Worm (Caenorhabditis elegans): ENCODE data around the gene F47E1.1.
A peak's percentile ranks its signal among the peaks of the same experiment; 100 is the strongest.

F47E1.1 gene

ce11 chrX:9068075-9068474 lies 8.9 kb upstream of the F47E1.1 start:
- TF ChIP-seq nhr-237 (tag; optimal IDR thresholded peaks at IDR 0.05), result no peak
- no peak for TF ChIP-seq gmeb-1 (tag; optimal IDR thresholded peaks at IDR 0.05)
- peak; percentile 57 for TF ChIP-seq sem-4 (tag; optimal IDR thresholded peaks at IDR 0.05)
- no peak for TF ChIP-seq R02D3.7 (tag; optimal IDR thresholded peaks at IDR 0.05)
- no peak for TF ChIP-seq elt-1 (tag; optimal IDR thresholded peaks at IDR 0.05)
- peak; percentile 48 for TF ChIP-seq sma-9 (GFP tag; optimal IDR thresholded peaks at IDR 0.05)
- TF ChIP-seq sma-9 (tag; optimal IDR thresholded peaks at IDR 0.05), result no peak
- peak; percentile 50 for TF ChIP-seq unc-55 (GFP tag; optimal IDR thresholded peaks at IDR 0.05)
- peak; percentile 36 for TF ChIP-seq nhr-25 (tag; optimal IDR thresholded peaks at IDR 0.05)
- no peak for TF ChIP-seq nhr-23 (tag; optimal IDR thresholded peaks at IDR 0.05)
- TF ChIP-seq fos-1 (tag; optimal IDR thresholded peaks at IDR 0.05), result peak; percentile 60
- peak; percentile 4 for TF ChIP-seq snpc-4 (tag; optimal IDR thresholded peaks at IDR 0.05)
- no peak for TF ChIP-seq mdl-1 (tag; optimal IDR thresholded peaks at IDR 0.05)
- peak; percentile 37 for TF ChIP-seq lin-13 (GFP tag; optimal IDR thresholded peaks at IDR 0.05)
- peak; percentile 29 for TF ChIP-seq sma-3 (GFP tag; optimal IDR thresholded peaks at IDR 0.05)
- TF ChIP-seq crh-2 (tag; optimal IDR thresholded peaks at IDR 0.05), result peak; percentile 85
- TF ChIP-seq nhr-21 (tag; optimal IDR thresholded peaks at IDR 0.05), result peak; percentile 33
- TF ChIP-seq C34F6.9 (tag; optimal IDR thresholded peaks at IDR 0.05), result peak; percentile 75
- no peak for TF ChIP-seq zag-1 (tag; optimal IDR thresholded peaks at IDR 0.05)
- peak; percentile 78 for TF ChIP-seq nhr-129 (tag; optimal IDR thresholded peaks at IDR 0.05)
- TF ChIP-seq F13H6.1 (tag; optimal IDR thresholded peaks at IDR 0.05), result peak; percentile 61

- no peak for TF ChIP-seq lsy-2 (tag; optimal IDR thresholded peaks at IDR 0.05)
- TF ChIP-seq unc-62 (GFP tag; optimal IDR thresholded peaks at IDR 0.05), result no peak
- peak; percentile 50 for TF ChIP-seq nhr-129 (tag; optimal IDR thresholded peaks at IDR 0.05)
- TF ChIP-seq C34F6.9 (tag; optimal IDR thresholded peaks at IDR 0.05), result peak; percentile 43
These were observed 7.9 kb upstream of the F47E1.1 start for ce11 chrX:9069070-9069469.

ce11 chrX:9074497-9074896 lies 2.5 kb upstream of the F47E1.1 start:
- TF ChIP-seq nhr-23 (tag; optimal IDR thresholded peaks at IDR 0.05) (no peak), crh-2 (tag; optimal IDR thresholded peaks at IDR 0.05) (no peak), mab-5 (tag; optimal IDR thresholded peaks at IDR 0.05) (no peak)

- TF ChIP-seq nhr-21 (tag; optimal IDR thresholded peaks at IDR 0.05) (peak; percentile 26), C34F6.9 (tag; optimal IDR thresholded peaks at IDR 0.05) (peak; percentile 8), ztf-1 (GFP tag; conservative IDR thresholded peaks at IDR 0.05) (no peak), fos-1 (tag; optimal IDR thresholded peaks at IDR 0.05) (peak; percentile 23), alr-1 (tag; optimal IDR thresholded peaks at IDR 0.05) (no peak), elt-3 (tag; optimal IDR thresholded peaks at IDR 0.05) (no peak), snpc-4 (tag; optimal IDR thresholded peaks at IDR 0.05) (no peak), mbf-1 (tag; optimal IDR thresholded peaks at IDR 0.05) (no peak), lin-13 (GFP tag; optimal IDR thresholded peaks at IDR 0.05) (peak; percentile 28), sma-9 (GFP tag; optimal IDR thresholded peaks at IDR 0.05) (peak; percentile 26), sma-9 (tag; optimal IDR thresholded peaks at IDR 0.05) (no peak), sma-3 (GFP tag; optimal IDR thresholded peaks at IDR 0.05) (peak; percentile 2), lin-11 (tag; optimal IDR thresholded peaks at IDR 0.05) (peak; percentile 11), lsy-2 (tag; optimal IDR thresholded peaks at IDR 0.05) (peak in 1 of 2 experiments; percentile 23), F13H6.1 (tag; optimal IDR thresholded peaks at IDR 0.05) (peak; percentile 9), crh-2 (tag; optimal IDR thresholded peaks at IDR 0.05) (no peak), unc-62 (GFP tag; optimal IDR thresholded peaks at IDR 0.05) (no peak)
These were observed 1.2 kb downstream of the F47E1.1 start for ce11 chrX:9078149-9078548.

- TF ChIP-seq alr-1 (tag; optimal IDR thresholded peaks at IDR 0.05), result no peak
- no peak for TF ChIP-seq lsy-2 (tag; optimal IDR thresholded peaks at IDR 0.05)
- peak; percentile 40 for TF ChIP-seq fos-1 (tag; optimal IDR thresholded peaks at IDR 0.05)
These were observed 4.2 kb downstream of the F47E1.1 start for ce11 chrX:9081212-9081611.

- TF ChIP-seq sem-4 (tag; optimal IDR thresholded peaks at IDR 0.05), result no peak
These were observed 5.7 kb downstream of the F47E1.1 start, which contains the start of gene ajm-1 for ce11 chrX:9082646-9083045. TSS of gene ajm-1 (plus strand) at chrX:9082946.

- TF ChIP-seq nhr-6 (tag; optimal IDR thresholded peaks at IDR 0.05) (peak; percentile 46), nhr-21 (tag; optimal IDR thresholded peaks at IDR 0.05) (no peak), Y55F3AM.14 (GFP tag; optimal IDR thresholded peaks at IDR 0.05) (no peak), mbf-1 (tag; optimal IDR thresholded peaks at IDR 0.05) (no peak), sma-9 (GFP tag; optimal IDR thresholded peaks at IDR 0.05) (peak; percentile 34), sma-9 (tag; optimal IDR thresholded peaks at IDR 0.05) (no peak), fos-1 (tag; optimal IDR thresholded peaks at IDR 0.05) (peak; percentile 15), nhr-23 (tag; optimal IDR thresholded peaks at IDR 0.05) (no peak), alr-1 (tag; optimal IDR thresholded peaks at IDR 0.05) (no peak), ztf-11 (tag; optimal IDR thresholded peaks at IDR 0.05) (no peak), unc-55 (GFP tag; optimal IDR thresholded peaks at IDR 0.05) (no peak), unc-39 (tag; optimal IDR thresholded peaks at IDR 0.05) (no peak), nhr-77 (tag; optimal IDR thresholded peaks at IDR 0.05) (no peak), egl-27 (tag; optimal IDR thresholded peaks at IDR 0.05) (peak; percentile 39), mdl-1 (tag; optimal IDR thresholded peaks at IDR 0.05) (no peak), aly-2 (tag; optimal IDR thresholded peaks at IDR 0.05) (no peak), elt-3 (tag; optimal IDR thresholded peaks at IDR 0.05) (no peak), gmeb-1 (tag; optimal IDR thresholded peaks at IDR 0.05) (no peak), ama-1 (optimal IDR thresholded peaks at IDR 0.05) (no peak), dmd-4 (tag; optimal IDR thresholded peaks at IDR 0.05) (no peak), mab-5 (tag; optimal IDR thresholded peaks at IDR 0.05) (no peak), zag-1 (tag; optimal IDR thresholded peaks at IDR 0.05) (no peak), peb-1 (tag; optimal IDR thresholded peaks at IDR 0.05) (no peak), unc-62 (GFP tag; optimal IDR thresholded peaks at IDR 0.05) (no peak)
These were observed 8.9 kb downstream of the F47E1.1 start for ce11 chrX:9085864-9086263.
